Worm (Caenorhabditis elegans) whole organism, L1 larva: Measurements from ENCODE around the gene F35H10.2.

Experiments
- C04F5.9 ChIP-seq: sonication (generic microtip); optimal IDR thresholded peaks from 2 replicates; lab custom pipeline; 2016; ENCODE audit warnings: missing genetic modification characterization, missing compliant biosample characterization
- C16A3.4 ChIP-seq: fragments of 150-350 bp; optimal IDR thresholded peaks from 2 replicates; lab custom pipeline; 2014; ENCODE audit warnings: missing biosample characterization, missing genetic modification characterization
- C34B4.2 ChIP-seq: sonication (generic microtip); optimal IDR thresholded peaks from 2 replicates; lab custom pipeline; 2017; ENCODE audit warnings: mild to moderate bottlenecking, missing genetic modification characterization, missing compliant biosample characterization
- Y116A8C.19 ChIP-seq: sonication (generic microtip); optimal IDR thresholded peaks from 2 replicates; lab custom pipeline; 2016; ENCODE audit warnings: missing compliant biosample characterization, missing genetic modification characterization, borderline replicate concordance
- aha-1 ChIP-seq: fragments of 150-350 bp; optimal IDR thresholded peaks from 2 replicates; lab custom pipeline; 2014; ENCODE audit warnings: missing biosample characterization, missing genetic modification characterization
- blmp-1 ChIP-seq: fragments of 150-350 bp; optimal IDR thresholded peaks from 2 replicates; lab custom pipeline; 2014; ENCODE audit warnings: missing biosample characterization, missing genetic modification characterization
- ceh-63 ChIP-seq: fragments of 200-800 bp; sonication (Bioruptor generic); optimal IDR thresholded peaks from 2 replicates; lab custom pipeline; 2018; ENCODE audit warnings: mild to moderate bottlenecking, missing genetic modification characterization, missing compliant biosample characterization
- ceh-82 ChIP-seq, 3 experiments: fragments of 150-350 bp in 1 of 3; sonication (generic microtip) in 2 of 3; optimal IDR thresholded peaks; 2 replicates each; lab custom pipeline; 2014 to 2017; ENCODE audit warnings: missing biosample characterization in 3 of 3, missing genetic modification characterization in 3 of 3
- ceh-88 ChIP-seq: fragments of 200-800 bp; sonication (Bioruptor generic); IDR thresholded peaks from 2 replicates; pipeline ENCODE4 v1.3.6; 2022; ENCODE audit warnings: missing genetic modification characterization, missing compliant biosample characterization
- ceh-90 ChIP-seq: sonication (generic microtip); optimal IDR thresholded peaks from 2 replicates; lab custom pipeline; 2016; ENCODE audit warnings: missing genetic modification characterization, missing compliant biosample characterization
- dpl-1 ChIP-seq, 3 experiments: fragments of 150-350 bp in 2 of 3; sonication (generic microtip) in 1 of 3; optimal IDR thresholded peaks; 2 replicates each; lab custom pipeline; 2014 to 2017; ENCODE audit warnings: missing biosample characterization in 3 of 3, missing genetic modification characterization in 3 of 3, missing genetic modification reagents in 3 of 3
- efl-3 ChIP-seq: fragments of 200-800 bp; sonication (Bioruptor generic); optimal IDR thresholded peaks from 2 replicates; lab custom pipeline; 2018; ENCODE audit warnings: mild to moderate bottlenecking, missing genetic modification characterization, missing compliant biosample characterization
- egl-13 ChIP-seq: sonication (generic microtip); optimal IDR thresholded peaks from 2 replicates; lab custom pipeline; 2016; ENCODE audit warnings: missing genotype, missing genetic modification reagents, missing genetic modification characterization, missing compliant biosample characterization
- elt-2 ChIP-seq: sonication (generic microtip); optimal IDR thresholded peaks from 2 replicates; lab custom pipeline; 2016; ENCODE audit warnings: missing genetic modification characterization, mild to moderate bottlenecking, inconsistent platforms, missing compliant biosample characterization, missing genetic modification reagents
- ets-5 ChIP-seq: fragments of 200-800 bp; sonication (Bioruptor generic); IDR thresholded peaks from 2 replicates; pipeline ENCODE4 v1.3.6; 2022; ENCODE audit warnings: missing genetic modification characterization, missing compliant biosample characterization
- fkh-8 ChIP-seq: sonication (generic microtip); optimal IDR thresholded peaks from 2 replicates; lab custom pipeline; 2016; ENCODE audit warnings: mild to moderate bottlenecking, missing genetic modification characterization, missing compliant biosample characterization
- grh-1 ChIP-seq: fragments of 200-800 bp; sonication (Bioruptor generic); IDR thresholded peaks from 2 replicates; pipeline ENCODE4 v1.3.6; 2022; ENCODE audit warnings: missing genetic modification reagents, missing genetic modification characterization, missing compliant biosample characterization
- hlh-4 ChIP-seq: sonication (generic microtip); optimal IDR thresholded peaks from 2 replicates; lab custom pipeline; 2016; ENCODE audit warnings: mild to moderate bottlenecking, missing genetic modification characterization, missing compliant biosample characterization
- hpl-2 ChIP-seq: fragments of 150-350 bp; optimal IDR thresholded peaks from 2 replicates; lab custom pipeline; 2014; ENCODE audit warnings: missing biosample characterization, missing genetic modification reagents, missing genetic modification characterization
- irx-1 ChIP-seq: sonication (generic microtip); optimal IDR thresholded peaks from 2 replicates; lab custom pipeline; 2016; ENCODE audit warnings: missing genetic modification characterization, missing compliant biosample characterization
- jun-1 ChIP-seq: fragments of 150-350 bp; optimal IDR thresholded peaks from 2 replicates; lab custom pipeline; 2014; ENCODE audit warnings: missing biosample characterization, missing genetic modification reagents, missing genetic modification characterization
- lin-15B ChIP-seq: fragments of 150-350 bp; sonication (generic microtip); optimal IDR thresholded peaks from 3 replicates; lab custom pipeline; 2014; ENCODE audit warnings: missing biosample characterization, missing genetic modification characterization
- lin-35 ChIP-seq, 2 experiments: fragments of 150-350 bp; optimal IDR thresholded peaks; 2 replicates each; lab custom pipeline; 2014; ENCODE audit warnings: missing biosample characterization in 2 of 2, missing genetic modification characterization in 2 of 2, missing genetic modification reagents in 2 of 2
- lin-39 ChIP-seq: fragments of 150-350 bp; optimal IDR thresholded peaks from 2 replicates; lab custom pipeline; 2014; ENCODE audit warnings: missing biosample characterization, missing genetic modification reagents, missing genetic modification characterization
- lsy-2 ChIP-seq, 2 experiments: fragments of 150-350 bp; optimal IDR thresholded peaks; 2 replicates each; lab custom pipeline; 2014; ENCODE audit warnings: missing biosample characterization in 2 of 2, missing genetic modification characterization in 2 of 2
- mab-9 ChIP-seq: fragments of 200-800 bp; sonication (Bioruptor generic); IDR thresholded peaks from 2 replicates; pipeline ENCODE4 v1.3.6; 2022; ENCODE audit warnings: missing genetic modification reagents, missing genetic modification characterization, missing compliant biosample characterization
- mdl-1 ChIP-seq, 2 experiments: fragments of 150-350 bp; optimal IDR thresholded peaks; 2 replicates each; lab custom pipeline; 2014 to 2017; ENCODE audit warnings: missing biosample characterization in 2 of 2, missing genetic modification characterization in 2 of 2, inconsistent platforms in 1 of 2
- mef-2 ChIP-seq: fragments of 150-350 bp; optimal IDR thresholded peaks from 2 replicates; lab custom pipeline; 2014; ENCODE audit warnings: missing biosample characterization, missing genetic modification characterization
- nhr-11 ChIP-seq: fragments of 150-350 bp; optimal IDR thresholded peaks from 2 replicates; lab custom pipeline; 2014; ENCODE audit warnings: missing biosample characterization, missing genetic modification characterization
- nhr-12 ChIP-seq: sonication (generic microtip); optimal IDR thresholded peaks from 2 replicates; lab custom pipeline; 2017; ENCODE audit warnings: missing biosample characterization, missing genetic modification characterization
- nhr-19 ChIP-seq: fragments of 200-800 bp; sonication (Bioruptor generic); conservative IDR thresholded peaks from 2 replicates; pipeline ENCODE4 v1.3.6; 2022; ENCODE audit warnings: missing genetic modification characterization, missing compliant biosample characterization
- nhr-237 ChIP-seq: fragments of 150-350 bp; optimal IDR thresholded peaks from 2 replicates; lab custom pipeline; 2014; ENCODE audit warnings: missing biosample characterization, missing genetic modification characterization
- nhr-28 ChIP-seq: fragments of 150-350 bp; optimal IDR thresholded peaks from 2 replicates; lab custom pipeline; 2014; ENCODE audit warnings: missing biosample characterization, missing genetic modification characterization
- nhr-47 ChIP-seq: sonication (generic microtip); optimal IDR thresholded peaks from 2 replicates; lab custom pipeline; 2016; ENCODE audit warnings: mild to moderate bottlenecking, missing genetic modification characterization, moderate library complexity, missing compliant biosample characterization
- nhr-71 ChIP-seq: sonication (generic microtip); optimal IDR thresholded peaks from 2 replicates; lab custom pipeline; 2016; ENCODE audit warnings: mild to moderate bottlenecking, missing genetic modification characterization, moderate library complexity, missing compliant biosample characterization
- nhr-77 ChIP-seq: fragments of 150-350 bp; optimal IDR thresholded peaks from 2 replicates; lab custom pipeline; 2014; ENCODE audit warnings: missing biosample characterization, missing genetic modification characterization
- nhr-84 ChIP-seq: sonication (generic microtip); optimal IDR thresholded peaks from 2 replicates; lab custom pipeline; 2017; ENCODE audit warnings: missing biosample characterization, missing genetic modification characterization
- nhr-85 ChIP-seq: sonication (generic microtip); peaks from one replicate; lab custom pipeline; 2016; ENCODE audit warnings: missing genetic modification characterization, inconsistent platforms, missing compliant biosample characterization
- pag-3 ChIP-seq: sonication (generic microtip); optimal IDR thresholded peaks from 2 replicates; lab custom pipeline; 2017; ENCODE audit warnings: missing genetic modification characterization, mild to moderate bottlenecking, missing compliant biosample characterization, antibody characterized with exemption, borderline replicate concordance; ENCODE audit not compliant: insufficient read depth
- pax-3 ChIP-seq: fragments of 200-800 bp; sonication (Bioruptor generic); optimal IDR thresholded peaks from 2 replicates; lab custom pipeline; 2018; ENCODE audit warnings: mild to moderate bottlenecking, missing genetic modification characterization, moderate library complexity, missing compliant biosample characterization
- snu-23 ChIP-seq: sonication (generic microtip); optimal IDR thresholded peaks from 2 replicates; lab custom pipeline; 2016; ENCODE audit warnings: missing genetic modification characterization, missing compliant biosample characterization
- sox-4 ChIP-seq: sonication (generic microtip); optimal IDR thresholded peaks from 2 replicates; lab custom pipeline; 2016; ENCODE audit warnings: missing genetic modification characterization, missing compliant biosample characterization
- sptf-1 ChIP-seq: fragments of 150-350 bp; optimal IDR thresholded peaks from 2 replicates; lab custom pipeline; 2014; ENCODE audit warnings: missing biosample characterization, missing genetic modification characterization
- sup-37 ChIP-seq: fragments of 200-800 bp; sonication (Bioruptor generic); optimal IDR thresholded peaks from 2 replicates; lab custom pipeline; 2018; ENCODE audit warnings: mild to moderate bottlenecking, missing genetic modification characterization, missing compliant biosample characterization
- unc-30 ChIP-seq: sonication (generic microtip); optimal IDR thresholded peaks from 2 replicates; lab custom pipeline; 2017; ENCODE audit warnings: missing biosample characterization, missing genetic modification characterization
- unc-86 ChIP-seq: sonication (generic microtip); optimal IDR thresholded peaks from 2 replicates; lab custom pipeline; 2016; ENCODE audit warnings: missing genetic modification characterization, missing compliant biosample characterization
- unc-98 ChIP-seq: fragments of 200-800 bp; sonication (Bioruptor generic); IDR thresholded peaks from 2 replicates; pipeline ENCODE4 v1.3.6; 2022; ENCODE audit warnings: missing genetic modification characterization, missing compliant biosample characterization
- xbp-1 ChIP-seq: sonication (generic microtip); optimal IDR thresholded peaks from 2 replicates; lab custom pipeline; 2016; ENCODE audit warnings: missing genetic modification characterization, missing compliant biosample characterization
- zag-1 ChIP-seq: fragments of 150-350 bp; optimal IDR thresholded peaks from 2 replicates; lab custom pipeline; 2014; ENCODE audit warnings: missing biosample characterization, missing genetic modification characterization
- zip-4 ChIP-seq: fragments of 200-800 bp; sonication (Bioruptor generic); optimal IDR thresholded peaks from 2 replicates; lab custom pipeline; 2018; ENCODE audit warnings: mild to moderate bottlenecking, missing genetic modification characterization, moderate library complexity, missing compliant biosample characterization
- ztf-4 ChIP-seq: fragments of 150-350 bp; optimal IDR thresholded peaks from 2 replicates; lab custom pipeline; 2014; ENCODE audit warnings: missing biosample characterization, missing genetic modification characterization

F35H10.2 gene

ce11 chrIV:8369135-8369534 is 40.1 kb downstream of the F35H10.2 start, which contains the start of gene D2096.6:
D2096.6 (minus strand) TSS chrIV:8369235.
- TF ChIP-seq lin-39: no peak
- no peak for TF ChIP-seq sptf-1 (tag; lab: Kevin White, UChicago)
- no peak for TF ChIP-seq xbp-1 (tag; lab: Kevin White, UChicago)
- no peak for TF ChIP-seq pag-3

ce11 chrIV:8375381-8375780 is 46.4 kb downstream of the F35H10.2 start:
- TF ChIP-seq nhr-28 (tag; lab: Kevin White, UChicago) (no peak), nhr-19 (peak; percentile 82), nhr-85 (tag; lab: Kevin White, UChicago) (peak; percentile 81), jun-1 (tag; lab: Kevin White, UChicago) (peak; percentile 19), zag-1 (tag; lab: Kevin White, UChicago) (no peak), C34B4.2 (no peak), pag-3 (no peak), hpl-2 (GFP tag; lab: Kevin White, UChicago) (peak; percentile 76), ceh-63 (GFP tag; lab: Kevin White, UChicago) (peak; percentile 37), sptf-1 (tag; lab: Kevin White, UChicago) (no peak), grh-1 (GFP tag; lab: Robert Waterston, UW) (0 out of 2 replicates have a peak, but pooled peaks have one; percentile 11), mab-9 (GFP tag; lab: Robert Waterston, UW) (peak; percentile 73), dpl-1 (GFP tag; optimal IDR thresholded peaks at IDR 0.05; lab: Kevin White, UChicago) (peak; percentile 59 to 67 (median 65)), mdl-1 (tag; optimal IDR thresholded peaks at IDR 0.05; lab: Kevin White, UChicago) (peak in 1 of 2 experiments; percentile 82), unc-30 (tag; lab: Kevin White, UChicago) (no peak), hlh-4 (tag; lab: Kevin White, UChicago) (no peak), unc-86 (tag; lab: Kevin White, UChicago) (peak; percentile 25), sup-37 (no peak), nhr-71 (tag; lab: Kevin White, UChicago) (peak; percentile 91), irx-1 (tag; lab: Kevin White, UChicago) (peak; percentile 76), ceh-88 (GFP tag; lab: Robert Waterston, UW) (peak; percentile 63), ceh-90 (tag; lab: Kevin White, UChicago) (no peak), ets-5 (GFP tag; lab: Robert Waterston, UW) (no peak), lin-15B (tag; lab: Kevin White, UChicago) (peak; percentile 32), unc-98 (GFP tag; lab: Robert Waterston, UW) (no peak), efl-3 (GFP tag; lab: Kevin White, UChicago) (no peak), mef-2 (tag; lab: Kevin White, UChicago) (no peak), blmp-1 (tag; lab: Kevin White, UChicago) (peak; percentile 44), fkh-8 (tag; lab: Kevin White, UChicago) (peak; percentile 59), C04F5.9 (peak; percentile 6), ceh-82 (tag; optimal IDR thresholded peaks at IDR 0.05; lab: Kevin White, UChicago) (peak; percentile 48 to 88 (median 67)), sox-4 (tag; lab: Kevin White, UChicago) (peak; percentile 50), zip-4 (GFP tag; lab: Kevin White, UChicago) (peak; percentile 44), C16A3.4 (tag; lab: Kevin White, UChicago) (peak; percentile 87), egl-13 (peak; percentile 55), xbp-1 (tag; lab: Kevin White, UChicago) (peak; percentile 85), ztf-4 (tag; lab: Kevin White, UChicago) (peak; percentile 53), nhr-47 (tag; lab: Kevin White, UChicago) (peak; percentile 85), nhr-11 (tag; lab: Kevin White, UChicago) (no peak), lin-35 (GFP tag; optimal IDR thresholded peaks at IDR 0.05; lab: Kevin White, UChicago) (peak; percentile 78 to 88), nhr-84 (tag; lab: Kevin White, UChicago) (no peak), pax-3 (tag; lab: Kevin White, UChicago) (peak; percentile 49), aha-1 (tag; lab: Kevin White, UChicago) (no peak), elt-2 (tag; lab: Kevin White, UChicago) (peak; percentile 50), Y116A8C.19 (tag; lab: Kevin White, UChicago) (no peak), lsy-2 (tag; optimal IDR thresholded peaks at IDR 0.05; lab: Kevin White, UChicago) (peak; percentile 77 to 87), nhr-237 (tag; lab: Kevin White, UChicago) (peak; percentile 56), snu-23 (GFP tag; lab: Kevin White, UChicago) (peak; percentile 95), nhr-12 (tag; lab: Kevin White, UChicago) (no peak), nhr-77 (tag; lab: Kevin White, UChicago) (peak; percentile 83)
